Worm (Caenorhabditis elegans): ENCODE measurements around the gene btb-19.
A peak's percentile ranks its signal among the peaks of the same experiment; 100 is the strongest.

btb-19 gene

DNA sequence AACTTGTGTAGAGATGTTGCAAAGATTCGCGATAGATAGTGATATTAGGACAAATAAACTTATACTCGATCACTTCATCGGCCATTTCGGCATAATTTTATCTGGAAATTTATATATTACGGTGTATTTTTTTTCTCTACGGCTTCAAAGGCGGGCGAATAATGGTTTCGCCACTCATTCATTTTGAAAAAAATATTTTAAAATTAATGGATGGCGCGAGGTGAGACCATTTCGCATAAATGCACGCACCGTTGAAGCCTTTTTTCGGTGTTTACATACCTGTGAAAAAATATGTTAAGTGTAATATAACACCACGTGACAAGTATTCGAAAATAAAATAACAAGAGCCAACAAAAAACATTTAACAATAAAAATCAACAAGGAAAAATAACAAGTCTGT, at the start of gene btb-19:
btb-19 (minus strand) TSS at position 101 of the 400 bp plus-strand sequence.
- TF ChIP-seq pqm-1 (tag; optimal IDR thresholded peaks at IDR 0.05), result no peak
- TF ChIP-seq nhr-67 (tag; optimal IDR thresholded peaks at IDR 0.05), result no peak
- TF ChIP-seq nfya-1 (tag; optimal IDR thresholded peaks at IDR 0.05; ENCODE audit: insufficient read depth), result no peak
- no peak for TF ChIP-seq snpc-4 (tag; optimal IDR thresholded peaks at IDR 0.05)
- TF ChIP-seq fos-1 (tag; optimal IDR thresholded peaks at IDR 0.05), result no peak
- no peak for TF ChIP-seq mml-1 (tag; optimal IDR thresholded peaks at IDR 0.05)
- no peak for TF ChIP-seq ceh-82 (tag; optimal IDR thresholded peaks at IDR 0.05)
- no peak for TF ChIP-seq eor-1 (tag; optimal IDR thresholded peaks at IDR 0.05)
- TF ChIP-seq R02D3.7 (tag; optimal IDR thresholded peaks at IDR 0.05), result no peak
- no peak for TF ChIP-seq zag-1 (tag; optimal IDR thresholded peaks at IDR 0.05)
- TF ChIP-seq daf-12 (tag; optimal IDR thresholded peaks at IDR 0.05), result no peak
- no peak for TF ChIP-seq sea-2 (GFP tag; optimal IDR thresholded peaks at IDR 0.05)

DNA sequence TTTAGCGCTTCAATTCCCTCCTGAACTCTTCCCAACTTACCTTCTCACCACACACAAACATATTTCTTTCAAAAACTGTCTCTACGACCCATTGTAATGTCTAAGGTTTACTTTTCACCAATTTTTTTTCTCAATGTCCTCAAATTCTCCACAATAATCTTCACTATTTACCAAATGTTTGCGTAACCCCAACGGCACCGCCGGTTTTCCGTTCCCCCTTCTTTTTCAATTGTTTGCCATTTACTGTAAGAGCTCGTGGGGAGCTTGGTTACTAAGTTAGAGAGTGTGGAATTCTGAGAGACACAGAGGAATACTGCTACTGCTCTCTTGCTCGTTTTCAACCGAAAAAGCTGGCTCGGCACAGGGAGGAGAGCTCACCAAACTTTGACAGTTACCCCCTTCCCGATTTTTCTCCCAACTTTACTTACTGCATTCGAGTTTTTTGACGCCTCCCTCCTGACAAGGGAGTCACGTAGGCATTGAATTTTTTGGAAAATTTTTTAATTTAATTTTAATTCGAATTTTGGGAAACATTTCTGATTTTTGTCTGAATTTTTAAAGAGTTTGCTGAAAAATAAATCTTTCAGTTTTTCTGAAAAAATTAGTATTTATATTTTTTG, 48.7 kb upstream of the btb-19 start:
- no peak for TF ChIP-seq nhr-23 (tag; optimal IDR thresholded peaks at IDR 0.05)
- TF ChIP-seq pha-4 (tag; optimal IDR thresholded peaks at IDR 0.05), result peak; percentile 88

DNA sequence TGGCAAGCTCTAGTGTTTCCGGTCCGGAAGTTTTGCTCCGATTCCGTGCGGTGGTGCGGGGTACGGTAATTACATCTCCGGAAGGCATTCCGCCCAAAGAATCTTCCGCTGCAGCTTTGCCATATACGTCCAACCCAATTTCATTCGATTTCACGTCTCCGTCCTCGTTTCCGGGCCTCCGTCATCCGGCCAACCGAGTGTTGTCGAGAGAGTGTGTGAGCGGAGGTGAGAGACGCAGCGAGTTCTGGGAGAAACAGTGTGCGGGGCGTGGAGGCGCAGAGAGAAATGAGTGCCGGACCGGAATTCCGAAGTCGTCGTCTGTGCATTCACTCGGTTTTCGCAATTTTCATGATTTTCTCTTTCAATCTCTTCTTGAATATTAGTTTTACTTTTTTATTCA, 47.4 kb upstream of the btb-19 start:
- TF ChIP-seq lin-39 (tag; optimal IDR thresholded peaks at IDR 0.05), result peak; percentile 53
- TF ChIP-seq egl-5 (tag; optimal IDR thresholded peaks at IDR 0.05), result no peak
- TF ChIP-seq hmg-11 (tag; optimal IDR thresholded peaks at IDR 0.05), result peak; percentile 56
- no peak for TF ChIP-seq aly-2 (tag; optimal IDR thresholded peaks at IDR 0.05)
- TF ChIP-seq tbx-2 (tag; optimal IDR thresholded peaks at IDR 0.05), result peak; percentile 65
- TF ChIP-seq nfya-1 (tag; optimal IDR thresholded peaks at IDR 0.05; ENCODE audit: insufficient read depth), result peak; percentile 25
- no peak for TF ChIP-seq eor-1 (tag; optimal IDR thresholded peaks at IDR 0.05)
- TF ChIP-seq fkh-10 (GFP tag; optimal IDR thresholded peaks at IDR 0.05), result peak; percentile 60
- no peak for TF ChIP-seq sea-2 (GFP tag; optimal IDR thresholded peaks at IDR 0.05)
- TF ChIP-seq pqm-1 (tag; optimal IDR thresholded peaks at IDR 0.05), result no peak

DNA sequence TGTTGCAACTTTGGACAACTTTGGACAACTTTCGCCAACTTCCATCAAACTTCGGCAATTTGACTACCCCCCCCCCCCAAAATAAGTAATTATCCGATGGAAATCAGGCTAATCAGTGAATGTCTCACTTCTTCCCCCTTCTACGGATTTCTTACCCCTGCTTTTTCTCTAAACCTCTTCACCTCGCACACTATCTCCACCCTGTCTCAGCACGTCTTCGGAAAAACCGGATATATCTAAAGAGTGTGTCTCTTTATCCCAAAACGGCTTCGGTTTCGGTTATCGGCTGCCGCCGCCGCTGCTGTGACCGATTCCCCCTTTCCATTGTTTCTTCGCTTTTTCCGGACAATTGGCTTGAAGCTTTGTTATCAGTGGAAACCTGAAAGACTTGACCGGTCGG, 45.9 kb upstream of the btb-19 start:
- TF ChIP-seq nhr-12 (tag; optimal IDR thresholded peaks at IDR 0.05) (no peak), nhr-76 (tag; optimal IDR thresholded peaks at IDR 0.05) (no peak), nhr-67 (tag; optimal IDR thresholded peaks at IDR 0.05) (no peak), ceh-28 (tag; optimal IDR thresholded peaks at IDR 0.05) (no peak), sea-2 (GFP tag; optimal IDR thresholded peaks at IDR 0.05) (no peak), tbx-2 (tag; optimal IDR thresholded peaks at IDR 0.05) (no peak), fos-1 (tag; optimal IDR thresholded peaks at IDR 0.05) (no peak), lin-39 (tag; optimal IDR thresholded peaks at IDR 0.05) (no peak), ama-1 (optimal IDR thresholded peaks at IDR 0.05) (no peak), nhr-237 (tag; optimal IDR thresholded peaks at IDR 0.05) (no peak), ztf-4 (tag; optimal IDR thresholded peaks at IDR 0.05) (no peak), ceh-16 (tag; optimal IDR thresholded peaks at IDR 0.05) (no peak), fkh-10 (GFP tag; optimal IDR thresholded peaks at IDR 0.05) (no peak), mml-1 (tag; optimal IDR thresholded peaks at IDR 0.05) (no peak), elt-3 (tag; optimal IDR thresholded peaks at IDR 0.05) (no peak), elt-1 (tag; optimal IDR thresholded peaks at IDR 0.05) (no peak)

DNA sequence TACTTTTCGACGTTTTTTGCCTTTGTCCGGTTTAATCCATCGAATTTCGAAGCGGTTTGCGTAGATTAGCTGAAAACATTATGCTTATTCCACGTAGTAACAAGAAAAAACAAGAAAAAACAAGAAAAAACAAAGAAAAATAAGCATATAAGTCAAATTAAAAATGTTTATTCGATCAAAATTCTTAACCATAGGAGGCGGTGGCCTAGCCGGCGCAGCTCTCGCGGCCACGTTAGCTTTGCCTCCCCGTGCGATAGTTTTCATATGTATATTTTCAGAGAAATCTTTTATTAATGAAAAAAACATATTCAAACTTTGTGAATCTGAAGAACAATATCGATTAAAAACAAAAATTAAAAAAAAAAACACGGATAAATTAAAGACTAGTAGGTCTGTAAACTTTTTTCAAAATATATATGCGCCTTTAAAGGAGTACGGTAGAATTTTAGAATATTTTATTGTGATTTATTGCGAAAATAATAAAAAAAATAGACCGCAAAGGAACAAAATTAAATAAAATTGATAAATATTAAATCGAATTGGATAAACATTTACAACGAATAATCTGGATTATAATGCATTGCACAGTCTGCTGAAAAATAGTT, 41.9 kb upstream of the btb-19 start:
- peak; percentile 44 for TF ChIP-seq nfya-1 (tag; optimal IDR thresholded peaks at IDR 0.05; ENCODE audit: insufficient read depth)

DNA sequence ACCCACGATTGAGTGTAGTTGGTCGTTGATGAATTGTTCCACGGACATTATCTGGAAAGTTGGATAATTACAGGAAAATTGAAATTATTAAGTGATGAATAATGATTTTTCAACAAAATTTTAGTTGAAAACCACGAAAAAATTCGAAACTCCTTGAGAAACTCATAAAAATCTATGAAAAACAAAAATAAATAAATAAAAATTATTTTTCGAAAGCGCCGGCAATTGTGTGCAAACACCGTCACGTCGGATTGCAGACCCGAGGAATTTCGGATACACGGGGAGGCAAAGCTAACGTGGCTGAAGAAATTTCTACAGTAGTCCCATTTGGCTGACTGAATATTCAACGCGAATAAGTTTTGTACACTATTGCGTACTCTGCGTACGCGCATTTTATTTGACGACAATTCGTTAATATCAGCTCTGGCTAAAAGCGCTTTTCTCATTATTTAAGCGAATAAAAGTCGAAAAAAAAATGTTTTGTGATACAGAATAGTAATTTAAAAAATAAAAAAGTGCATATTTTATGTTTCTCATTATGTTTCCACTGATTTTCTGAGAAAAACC, 39.7 kb upstream of the btb-19 start, which contains the start of gene mog-4:
mog-4 (minus strand) TSS at position 51 of the 567 bp plus-strand sequence.
- TF ChIP-seq pha-4 (tag; optimal IDR thresholded peaks at IDR 0.05) (peak; percentile 83), ZK546.5 (tag; optimal IDR thresholded peaks at IDR 0.05) (peak; percentile 42), lsy-12 (tag; optimal IDR thresholded peaks at IDR 0.05) (peak; percentile 97), nhr-43 (tag; optimal IDR thresholded peaks at IDR 0.05; ENCODE audit: poor library complexity, severe bottlenecking) (peak; percentile 98), egl-5 (tag; optimal IDR thresholded peaks at IDR 0.05) (peak; percentile 76), tbx-2 (tag; optimal IDR thresholded peaks at IDR 0.05) (peak; percentile 92), nhr-11 (tag; optimal IDR thresholded peaks at IDR 0.05) (peak; percentile 79), nhr-77 (tag; optimal IDR thresholded peaks at IDR 0.05) (peak; percentile 90), pqm-1 (tag; optimal IDR thresholded peaks at IDR 0.05) (peak; percentile 68), R02D3.7 (tag; optimal IDR thresholded peaks at IDR 0.05) (peak; percentile 79), nhr-25 (tag; optimal IDR thresholded peaks at IDR 0.05) (peak; percentile 49), nfya-1 (tag; optimal IDR thresholded peaks at IDR 0.05; ENCODE audit: insufficient read depth) (peak; percentile 89), ceh-82 (tag; optimal IDR thresholded peaks at IDR 0.05) (peak; percentile 32), ceh-28 (tag; optimal IDR thresholded peaks at IDR 0.05) (peak; percentile 75), hmg-11 (tag; optimal IDR thresholded peaks at IDR 0.05) (peak; percentile 86), elt-2 (tag; optimal IDR thresholded peaks at IDR 0.05) (peak; percentile 81), nhr-23 (tag; optimal IDR thresholded peaks at IDR 0.05) (peak; percentile 93), fkh-10 (GFP tag; optimal IDR thresholded peaks at IDR 0.05) (peak; percentile 17), mdl-1 (tag; optimal IDR thresholded peaks at IDR 0.05) (peak; percentile 1), egl-27 (tag; optimal IDR thresholded peaks at IDR 0.05) (peak; percentile 31), lin-15B (tag; optimal IDR thresholded peaks at IDR 0.05) (peak; percentile 87), jun-1 (tag; optimal IDR thresholded peaks at IDR 0.05) (peak; percentile 80)
